Worm (Caenorhabditis elegans) whole organism, L1 larva: Measurements from ENCODE around the gene ZK637.15.

ENCODE experiments used
- egl-27 ChIP-seq, 2 experiments: fragments of 150-350 bp in 1 of 2; sonication (generic microtip); optimal IDR thresholded peaks; 3 replicates each; lab custom pipeline; 2017 to 2018; ENCODE audit warnings: missing biosample characterization in 2 of 2, missing genetic modification characterization in 2 of 2, missing genetic modification reagents in 2 of 2
- lin-39 ChIP-seq: fragments of 150-350 bp; optimal IDR thresholded peaks from 2 replicates; lab custom pipeline; 2014; ENCODE audit warnings: missing biosample characterization, missing genetic modification reagents, missing genetic modification characterization
- nhr-28 ChIP-seq: fragments of 150-350 bp; optimal IDR thresholded peaks from 2 replicates; lab custom pipeline; 2014; ENCODE audit warnings: missing biosample characterization, missing genetic modification characterization
- unc-62 ChIP-seq: fragments of 150-350 bp; optimal IDR thresholded peaks from 2 replicates; lab custom pipeline; 2014; ENCODE audit warnings: missing biosample characterization, missing genetic modification reagents, missing genetic modification characterization

ce11 chrIII:8955536-8955935, 35.7 kb downstream of the ZK637.15 start:
- TF ChIP-seq egl-27 (tag; optimal IDR thresholded peaks at IDR 0.05; lab: Kevin White, UChicago) (no peak), lin-39 (tag; lab: Kevin White, UChicago) (no peak), nhr-28 (tag; lab: Kevin White, UChicago) (no peak), unc-62 (GFP tag; lab: Kevin White, UChicago) (no peak)
